Worm (Caenorhabditis elegans): Measurements from ENCODE around the gene M163.21.

Gene M163.21

ce11 chrX:14489945-14490344, 23.3 kb downstream of the M163.21 start, which contains the start of gene his-24:
Gene his-24 (plus strand): TSS chrX:14490094.
- TF ChIP-seq sea-1 (GFP tag; conservative IDR thresholded peaks at IDR 0.05) = peak; percentile 68; the same call in 1 of the 2 replicates
- TF ChIP-seq ceh-13 (GFP tag; optimal IDR thresholded peaks at IDR 0.05) = no peak
- no peak for TF ChIP-seq ets-7 (tag; optimal IDR thresholded peaks at IDR 0.05)
- TF ChIP-seq pes-1 (GFP tag; IDR thresholded peaks at IDR 0.05) = peak; percentile 58
- peak; percentile 30; the same call in 1 of the 2 replicates for TF ChIP-seq tbx-37 (GFP tag; conservative IDR thresholded peaks at IDR 0.05)
- TF ChIP-seq F13C5.2 (tag; optimal IDR thresholded peaks at IDR 0.05) = peak; percentile 57
- TF ChIP-seq aly-1 (tag; optimal IDR thresholded peaks at IDR 0.05) = no peak
- TF ChIP-seq hmg-4 (GFP tag; optimal IDR thresholded peaks at IDR 0.05) = peak; percentile 73
- TF ChIP-seq tra-4 (tag; optimal IDR thresholded peaks at IDR 0.05) = peak; percentile 48
- TF ChIP-seq ama-1 (optimal IDR thresholded peaks at IDR 0.05) = peak; percentile 98
- TF ChIP-seq scrt-1 (GFP tag; IDR thresholded peaks at IDR 0.05) = peak; percentile 25; the same call in 1 of the 2 replicates
- TF ChIP-seq hmbx-1 (tag; optimal IDR thresholded peaks at IDR 0.05) = peak; percentile 22
- peak; percentile 60 for TF ChIP-seq tbx-11 (GFP tag; IDR thresholded peaks at IDR 0.05)

ce11 chrX:14490486-14490885, 23.9 kb downstream of the M163.21 start:
- no peak for TF ChIP-seq ama-1 (optimal IDR thresholded peaks at IDR 0.05)
- no peak for TF ChIP-seq B0310.2 (tag; optimal IDR thresholded peaks at IDR 0.05)
- TF ChIP-seq hnd-1 (tag; optimal IDR thresholded peaks at IDR 0.05) = no peak
- TF ChIP-seq ceh-36 (tag; optimal IDR thresholded peaks at IDR 0.05) = no peak
- 0 out of 2 replicates have a peak, but pooled peaks have one; percentile 5 for TF ChIP-seq tbx-37 (GFP tag; conservative IDR thresholded peaks at IDR 0.05)
- TF ChIP-seq pes-1 (GFP tag; IDR thresholded peaks at IDR 0.05) = peak; percentile 58
- no peak for TF ChIP-seq F13C5.2 (tag; optimal IDR thresholded peaks at IDR 0.05)

- TF ChIP-seq flt-1 (GFP tag; IDR thresholded peaks at IDR 0.05) = no peak
- peak; percentile 40; the same call in 1 of the 2 replicates for TF ChIP-seq tbx-11 (GFP tag; IDR thresholded peaks at IDR 0.05)
- no peak for TF ChIP-seq hmbx-1 (tag; optimal IDR thresholded peaks at IDR 0.05)
- TF ChIP-seq hnd-1 (tag; optimal IDR thresholded peaks at IDR 0.05) = no peak
- TF ChIP-seq ama-1 (optimal IDR thresholded peaks at IDR 0.05) = peak; percentile 36
- no peak for TF ChIP-seq tra-4 (tag; optimal IDR thresholded peaks at IDR 0.05)
- no peak for TF ChIP-seq F13C5.2 (tag; optimal IDR thresholded peaks at IDR 0.05)
- TF ChIP-seq ets-7 (tag; optimal IDR thresholded peaks at IDR 0.05) = no peak
- TF ChIP-seq aly-1 (tag; optimal IDR thresholded peaks at IDR 0.05) = no peak
- TF ChIP-seq tbx-37 (GFP tag; conservative IDR thresholded peaks at IDR 0.05) = 0 out of 2 replicates have a peak, but pooled peaks have one; percentile 26
- TF ChIP-seq B0310.2 (tag; optimal IDR thresholded peaks at IDR 0.05) = no peak
- no peak for TF ChIP-seq scrt-1 (GFP tag; IDR thresholded peaks at IDR 0.05)
- no peak for TF ChIP-seq pes-1 (GFP tag; IDR thresholded peaks at IDR 0.05)
- TF ChIP-seq hmg-4 (GFP tag; optimal IDR thresholded peaks at IDR 0.05) = no peak
- TF ChIP-seq ceh-36 (tag; optimal IDR thresholded peaks at IDR 0.05) = no peak
- no peak for TF ChIP-seq sea-1 (GFP tag; conservative IDR thresholded peaks at IDR 0.05)
Observed at ce11 chrX:14491103-14491502, 24.5 kb downstream of the M163.21 start.

ce11 chrX:14492441-14492840, 25.8 kb downstream of the M163.21 start:
- TF ChIP-seq tra-4 (tag; optimal IDR thresholded peaks at IDR 0.05) = no peak
- no peak for TF ChIP-seq tbx-37 (GFP tag; conservative IDR thresholded peaks at IDR 0.05)
- no peak for TF ChIP-seq flt-1 (GFP tag; IDR thresholded peaks at IDR 0.05)
- TF ChIP-seq aly-1 (tag; optimal IDR thresholded peaks at IDR 0.05) = no peak
- TF ChIP-seq hmbx-1 (tag; optimal IDR thresholded peaks at IDR 0.05) = no peak
- no peak for TF ChIP-seq hmg-4 (GFP tag; optimal IDR thresholded peaks at IDR 0.05)
- no peak for TF ChIP-seq pes-1 (GFP tag; IDR thresholded peaks at IDR 0.05)
- TF ChIP-seq B0310.2 (tag; optimal IDR thresholded peaks at IDR 0.05) = no peak
- TF ChIP-seq ceh-36 (tag; optimal IDR thresholded peaks at IDR 0.05) = no peak
- no peak for TF ChIP-seq sea-1 (GFP tag; conservative IDR thresholded peaks at IDR 0.05)
- no peak for TF ChIP-seq tbx-11 (GFP tag; IDR thresholded peaks at IDR 0.05)
- no peak for TF ChIP-seq ets-7 (tag; optimal IDR thresholded peaks at IDR 0.05)
- TF ChIP-seq scrt-1 (GFP tag; IDR thresholded peaks at IDR 0.05) = no peak
- no peak for TF ChIP-seq hnd-1 (tag; optimal IDR thresholded peaks at IDR 0.05)
- TF ChIP-seq ama-1 (optimal IDR thresholded peaks at IDR 0.05) = no peak
- no peak for TF ChIP-seq F13C5.2 (tag; optimal IDR thresholded peaks at IDR 0.05)
- no peak for TF ChIP-seq ceh-13 (GFP tag; optimal IDR thresholded peaks at IDR 0.05)

ce11 chrX:14495075-14495474, 28.4 kb downstream of the M163.21 start:
- TF ChIP-seq aly-1 (tag; optimal IDR thresholded peaks at IDR 0.05) (no peak), hnd-1 (tag; optimal IDR thresholded peaks at IDR 0.05) (no peak), hmg-4 (GFP tag; optimal IDR thresholded peaks at IDR 0.05) (no peak), ceh-36 (tag; optimal IDR thresholded peaks at IDR 0.05) (no peak), tbx-37 (GFP tag; conservative IDR thresholded peaks at IDR 0.05) (no peak), pes-1 (GFP tag; IDR thresholded peaks at IDR 0.05) (no peak), sea-1 (GFP tag; conservative IDR thresholded peaks at IDR 0.05) (no peak), tra-4 (tag; optimal IDR thresholded peaks at IDR 0.05) (no peak), scrt-1 (GFP tag; IDR thresholded peaks at IDR 0.05) (no peak), ama-1 (optimal IDR thresholded peaks at IDR 0.05) (no peak), hmbx-1 (tag; optimal IDR thresholded peaks at IDR 0.05) (no peak), tbx-11 (GFP tag; IDR thresholded peaks at IDR 0.05) (no peak), ceh-13 (GFP tag; optimal IDR thresholded peaks at IDR 0.05) (no peak), B0310.2 (tag; optimal IDR thresholded peaks at IDR 0.05) (no peak)

- no peak for TF ChIP-seq B0310.2 (tag; optimal IDR thresholded peaks at IDR 0.05)
Observed at ce11 chrX:14495785-14496184, 29.2 kb downstream of the M163.21 start, which contains the start of gene ztf-14. Gene ztf-14 (plus strand): TSS chrX:14496085.

ce11 chrX:14496545-14496944, 29.9 kb downstream of the M163.21 start:
- TF ChIP-seq B0310.2 (tag; optimal IDR thresholded peaks at IDR 0.05) (no peak), hnd-1 (tag; optimal IDR thresholded peaks at IDR 0.05) (no peak), flt-1 (GFP tag; IDR thresholded peaks at IDR 0.05) (no peak), hmbx-1 (tag; optimal IDR thresholded peaks at IDR 0.05) (no peak), ceh-13 (GFP tag; optimal IDR thresholded peaks at IDR 0.05) (no peak), F13C5.2 (tag; optimal IDR thresholded peaks at IDR 0.05) (no peak), aly-1 (tag; optimal IDR thresholded peaks at IDR 0.05) (no peak), tra-4 (tag; optimal IDR thresholded peaks at IDR 0.05) (no peak)

Measured in whole organism, early embryonic.